Worm (Caenorhabditis elegans) whole organism, young adult: ENCODE measurements around the gene F26D10.13.

Source experiments
- B0336.3 ChIP-seq: fragments of 200-800 bp; sonication (Bioruptor generic); IDR thresholded peaks from 2 replicates; pipeline ENCODE4 v1.3.6; 2022; ENCODE audit warnings: missing genetic modification characterization, missing compliant biosample characterization
- C06A6.2 ChIP-seq: fragments of 200-800 bp; sonication (Bioruptor generic); conservative IDR thresholded peaks from 2 replicates; pipeline ENCODE4 v1.3.6; 2022; ENCODE audit warnings: missing genetic modification characterization, missing compliant biosample characterization
- F10E7.11 ChIP-seq: sonication (generic microtip); optimal IDR thresholded peaks from 2 replicates; lab custom pipeline; 2017; ENCODE audit warnings: mild to moderate bottlenecking, missing genetic modification characterization, moderate library complexity, missing compliant biosample characterization
- F22D6.2 ChIP-seq: sonication (generic microtip); optimal IDR thresholded peaks from 2 replicates; lab custom pipeline; 2016; ENCODE audit warnings: mild to moderate bottlenecking, missing genetic modification characterization, missing compliant biosample characterization
- F33H1.4 ChIP-seq: fragments of 200-800 bp; sonication (Bioruptor generic); IDR thresholded peaks from 2 replicates; pipeline ENCODE4 v1.3.6; 2022; ENCODE audit warnings: missing genetic modification reagents, missing genetic modification characterization, missing compliant biosample characterization
- F39B2.1 ChIP-seq: fragments of 200-800 bp; sonication (Bioruptor generic); IDR thresholded peaks from 2 replicates; pipeline ENCODE4 v1.3.6; 2022; ENCODE audit warnings: missing genetic modification reagents, missing genetic modification characterization, missing compliant biosample characterization
- F49E8.2 ChIP-seq: sonication (generic microtip); optimal IDR thresholded peaks from 3 replicates; lab custom pipeline; 2017; ENCODE audit warnings: missing genetic modification characterization, mild to moderate bottlenecking, missing compliant biosample characterization, antibody characterized with exemption, moderate library complexity; ENCODE audit not compliant: insufficient read depth
- K12H6.12 ChIP-seq: fragments of 200-800 bp; sonication (Bioruptor generic); optimal IDR thresholded peaks from 2 replicates; lab custom pipeline; 2018; ENCODE audit warnings: mild to moderate bottlenecking, missing genetic modification characterization, missing compliant biosample characterization
- T07F8.4 ChIP-seq: sonication (generic microtip); optimal IDR thresholded peaks from 2 replicates; lab custom pipeline; 2016; ENCODE audit warnings: mild to moderate bottlenecking, missing genetic modification characterization, moderate library complexity, missing compliant biosample characterization
- Y53F4B.3 ChIP-seq: fragments of 200-800 bp; sonication (Bioruptor generic); IDR thresholded peaks from 2 replicates; pipeline ENCODE4 v1.3.6; 2022; ENCODE audit warnings: missing genetic modification reagents, missing genetic modification characterization, missing compliant biosample characterization
- Y56A3A.18 ChIP-seq: fragments of 200-800 bp; sonication (Bioruptor generic); IDR thresholded peaks from 2 replicates; pipeline ENCODE4 v1.3.6; 2022; ENCODE audit warnings: missing genetic modification reagents, missing genetic modification characterization, missing compliant biosample characterization
- Y67H2A.10 ChIP-seq: fragments of 200-800 bp; sonication (Bioruptor generic); conservative IDR thresholded peaks from 2 replicates; pipeline ENCODE4 v1.3.6; 2022; ENCODE audit warnings: missing genetic modification reagents, missing genetic modification characterization, missing compliant biosample characterization
- Y95B8A.8 ChIP-seq: fragments of 200-800 bp; sonication (Bioruptor generic); IDR thresholded peaks from 2 replicates; pipeline ENCODE4 v1.3.6; 2022; ENCODE audit warnings: missing genetic modification reagents, missing genetic modification characterization, missing compliant biosample characterization
- ZK185.1 ChIP-seq: sonication (generic microtip); optimal IDR thresholded peaks from 2 replicates; lab custom pipeline; 2016; ENCODE audit warnings: mild to moderate bottlenecking, missing genetic modification characterization, missing compliant biosample characterization; ENCODE audit not compliant: poor library complexity, severe bottlenecking
- akir-1 ChIP-seq: fragments of 200-800 bp; sonication (Bioruptor generic); optimal IDR thresholded peaks from 2 replicates; lab custom pipeline; 2018; ENCODE audit warnings: mild to moderate bottlenecking, missing genetic modification characterization, moderate library complexity, missing compliant biosample characterization
- attf-5 ChIP-seq: fragments of 200-800 bp; sonication (Bioruptor generic); optimal IDR thresholded peaks from 2 replicates; lab custom pipeline; 2018; ENCODE audit warnings: mild to moderate bottlenecking, missing genetic modification characterization, missing compliant biosample characterization
- bed-1 ChIP-seq: fragments of 200-800 bp; sonication (Bioruptor generic); IDR thresholded peaks from 2 replicates; pipeline ENCODE4 v1.3.6; 2022; ENCODE audit warnings: missing genetic modification reagents, missing genetic modification characterization, missing compliant biosample characterization
- bed-2 ChIP-seq: fragments of 200-800 bp; sonication (Bioruptor generic); IDR thresholded peaks from 2 replicates; pipeline ENCODE4 v1.3.6; 2022; ENCODE audit warnings: missing genetic modification reagents, missing genetic modification characterization, missing compliant biosample characterization
- cebp-2 ChIP-seq: fragments of 200-800 bp; sonication (Bioruptor generic); IDR thresholded peaks from 2 replicates; pipeline ENCODE4 v1.3.6; 2022; ENCODE audit warnings: missing genetic modification characterization, missing compliant biosample characterization
- ceh-100 ChIP-seq: fragments of 200-800 bp; sonication (Bioruptor generic); IDR thresholded peaks from 2 replicates; pipeline ENCODE4 v1.3.6; 2022; ENCODE audit warnings: missing genetic modification reagents, missing genetic modification characterization, missing compliant biosample characterization
- ceh-40 ChIP-seq: fragments of 200-800 bp; sonication (Bioruptor generic); IDR thresholded peaks from 2 replicates; pipeline ENCODE4 v1.3.6; 2022; ENCODE audit warnings: missing genetic modification characterization, missing compliant biosample characterization
- dox-1 ChIP-seq: fragments of 200-800 bp; sonication (Bioruptor generic); IDR thresholded peaks from 2 replicates; pipeline ENCODE4 v1.3.6; 2022; ENCODE audit warnings: missing genetic modification reagents, missing genetic modification characterization, missing compliant biosample characterization
- dpff-1 ChIP-seq: sonication (generic microtip); optimal IDR thresholded peaks from 2 replicates; lab custom pipeline; 2017; ENCODE audit warnings: mild to moderate bottlenecking, missing genetic modification characterization, missing compliant biosample characterization
- dpl-1 ChIP-seq: fragments of 150-350 bp; optimal IDR thresholded peaks from 2 replicates; lab custom pipeline; 2014; ENCODE audit warnings: missing biosample characterization, missing genetic modification reagents, missing genetic modification characterization
- him-1 ChIP-seq: sonication (generic microtip); optimal IDR thresholded peaks from 2 replicates; lab custom pipeline; 2016; ENCODE audit warnings: missing genotype, missing genetic modification reagents, missing genetic modification characterization, missing compliant biosample characterization
- hlh-26 ChIP-seq: fragments of 200-800 bp; sonication (Bioruptor generic); conservative IDR thresholded peaks from 2 replicates; pipeline ENCODE4 v1.3.6; 2022; ENCODE audit warnings: missing genetic modification reagents, missing genetic modification characterization, missing compliant biosample characterization
- let-607 ChIP-seq, 2 experiments: fragments of 200-800 bp in 1 of 2; sonication (Bioruptor generic) in 1 of 2; sonication (generic microtip) in 1 of 2; optimal IDR thresholded peaks; 2 replicates each; lab custom pipeline; 2016 to 2018; ENCODE audit warnings: mild to moderate bottlenecking in 2 of 2, missing compliant biosample characterization in 2 of 2, missing genetic modification characterization in 2 of 2, moderate library complexity in 2 of 2, missing genotype in 1 of 2
- lin-26 ChIP-seq: fragments of 200-800 bp; sonication (Bioruptor generic); IDR thresholded peaks from 2 replicates; pipeline ENCODE4 v1.3.6; 2022; ENCODE audit warnings: missing genetic modification reagents, missing genetic modification characterization, missing compliant biosample characterization
- lin-35 ChIP-seq, 3 experiments: fragments of 150-350 bp in 2 of 3; sonication (generic microtip) in 1 of 3; optimal IDR thresholded peaks; 2 replicates each; lab custom pipeline; 2014 to 2018; ENCODE audit warnings: missing biosample characterization in 3 of 3, missing genetic modification characterization in 3 of 3, missing genetic modification reagents in 3 of 3
- lsl-1 ChIP-seq: fragments of 200-800 bp; sonication (Bioruptor generic); optimal IDR thresholded peaks from 2 replicates; lab custom pipeline; 2018; ENCODE audit warnings: mild to moderate bottlenecking, missing genetic modification characterization, moderate library complexity, missing compliant biosample characterization
- madf-6 ChIP-seq: fragments of 200-800 bp; sonication (Bioruptor generic); IDR thresholded peaks from 2 replicates; pipeline ENCODE4 v1.3.6; 2022; ENCODE audit warnings: missing genetic modification reagents, missing genetic modification characterization, missing compliant biosample characterization
- madf-8 ChIP-seq: fragments of 200-800 bp; sonication (Bioruptor generic); conservative IDR thresholded peaks from 2 replicates; pipeline ENCODE4 v1.3.6; 2022; ENCODE audit warnings: missing genetic modification reagents, missing genetic modification characterization, missing compliant biosample characterization
- mcd-1 ChIP-seq: fragments of 200-800 bp; sonication (Bioruptor generic); IDR thresholded peaks from 2 replicates; pipeline ENCODE4 v1.3.6; 2022; ENCODE audit warnings: missing genetic modification reagents, missing genetic modification characterization, missing compliant biosample characterization
- mes-4 ChIP-seq: sonication (generic microtip); optimal IDR thresholded peaks from 2 replicates; lab custom pipeline; 2016; ENCODE audit warnings: missing genotype, missing genetic modification characterization, missing compliant biosample characterization
- nhr-179 ChIP-seq: sonication (generic microtip); optimal IDR thresholded peaks from 2 replicates; lab custom pipeline; 2016; ENCODE audit warnings: mild to moderate bottlenecking, missing genetic modification characterization, missing compliant biosample characterization
- pha-4 ChIP-seq: fragments of 150-350 bp; sonication (generic microtip); optimal IDR thresholded peaks from 2 replicates; lab custom pipeline; 2014; ENCODE audit warnings: missing biosample characterization, missing genetic modification reagents, missing genetic modification characterization
- rcor-1 ChIP-seq: fragments of 200-800 bp; sonication (Bioruptor generic); IDR thresholded peaks from 2 replicates; pipeline ENCODE4 v1.3.6; 2022; ENCODE audit warnings: missing genetic modification reagents, missing genetic modification characterization, missing compliant biosample characterization
- sdz-38 ChIP-seq: sonication (generic microtip); optimal IDR thresholded peaks from 2 replicates; lab custom pipeline; 2016; ENCODE audit warnings: missing genotype, missing genetic modification characterization, missing compliant biosample characterization
- snpc-4 ChIP-seq, 5 experiments: fragments of 150-350 bp in 1 of 5; sonication (generic microtip) in 4 of 5; optimal IDR thresholded peaks; 2 replicates each; lab custom pipeline; 2014 to 2018; ENCODE audit warnings: missing genetic modification characterization in 5 of 5, missing biosample characterization in 3 of 5, antibody characterized with exemption in 2 of 5, mild to moderate bottlenecking in 2 of 5, missing compliant biosample characterization in 2 of 5, missing genotype in 2 of 5, moderate library complexity in 2 of 5, missing genetic modification reagents in 1 of 5
- somi-1 ChIP-seq: fragments of 200-800 bp; sonication (Bioruptor generic); optimal IDR thresholded peaks from 2 replicates; lab custom pipeline; 2018; ENCODE audit warnings: mild to moderate bottlenecking, missing genetic modification characterization, missing compliant biosample characterization
- tbx-9 ChIP-seq: sonication (generic microtip); optimal IDR thresholded peaks from 2 replicates; lab custom pipeline; 2016; ENCODE audit warnings: borderline replicate concordance, missing genetic modification characterization, inconsistent platforms, missing compliant biosample characterization
- ztf-25 ChIP-seq: fragments of 200-800 bp; sonication (Bioruptor generic); IDR thresholded peaks from 2 replicates; pipeline ENCODE4 v1.3.6; 2022; ENCODE audit warnings: missing genetic modification reagents, missing genetic modification characterization, missing compliant biosample characterization
- ztf-26 ChIP-seq: sonication (generic microtip); optimal IDR thresholded peaks from 2 replicates; lab custom pipeline; 2017; ENCODE audit warnings: missing genetic modification characterization, missing compliant biosample characterization
- ztf-28 ChIP-seq: fragments of 200-800 bp; sonication (Bioruptor generic); IDR thresholded peaks from 2 replicates; pipeline ENCODE4 v1.3.6; 2022; ENCODE audit warnings: missing genetic modification reagents, missing genetic modification characterization, missing compliant biosample characterization
- ztf-3 ChIP-seq: fragments of 200-800 bp; sonication (Bioruptor generic); optimal IDR thresholded peaks from 2 replicates; lab custom pipeline; 2018; ENCODE audit warnings: mild to moderate bottlenecking, missing genetic modification characterization, missing compliant biosample characterization

The F26D10.13 gene

ce11 chrIV:17263714-17264113 lies 900 bp downstream of the F26D10.13 start (continued):
- TF ChIP-seq ZK185.1 (tag; lab: Kevin White, UChicago) (no peak), tbx-9 (tag; lab: Kevin White, UChicago) (no peak), F10E7.11 (tag; lab: Kevin White, UChicago) (no peak), mcd-1 (GFP tag; lab: Robert Waterston, UW) (no peak)

- no peak for TF ChIP-seq ztf-26 (tag; lab: Kevin White, UChicago)
- TF ChIP-seq madf-8 (GFP tag; lab: Robert Waterston, UW), result no peak
- TF ChIP-seq F33H1.4 (GFP tag; lab: Robert Waterston, UW), result no peak
- no peak for TF ChIP-seq dpff-1 (tag; lab: Kevin White, UChicago)
- no peak for TF ChIP-seq K12H6.12
- TF ChIP-seq somi-1 (GFP tag; lab: Kevin White, UChicago), result no peak
- TF ChIP-seq him-1 (tag; lab: Kevin White, UChicago), result no peak
- TF ChIP-seq dpl-1 (GFP tag; lab: Kevin White, UChicago), result no peak
- peak; percentile 41; the same call in 1 of the 2 replicates for TF ChIP-seq B0336.3 (GFP tag; lab: Robert Waterston, UW)
- no peak for TF ChIP-seq akir-1 (GFP tag; lab: Kevin White, UChicago)
- TF ChIP-seq Y56A3A.18, result 0 out of 2 replicates have a peak, but pooled peaks have one; percentile 34
- no peak for TF ChIP-seq dox-1 (GFP tag; lab: Robert Waterston, UW)
- TF ChIP-seq lin-26, result no peak
- TF ChIP-seq, all 124 proteins: peak for 2
Observed at ce11 chrIV:17262385-17262784, 2.2 kb downstream of the F26D10.13 start, which contains the start of gene ZK550.6. ZK550.6 (minus strand) TSS chrIV:17262485.

ce11 chrIV:17259310-17259709 lies 5.3 kb downstream of the F26D10.13 start, which contains the start of gene phyh-1:
phyh-1 (minus strand) TSS chrIV:17259410.
- TF ChIP-seq madf-6, result no peak
- no peak for TF ChIP-seq snpc-4 (GFP tag; optimal IDR thresholded peaks at IDR 0.05; lab: Kevin White, UChicago)
- no peak for TF ChIP-seq snpc-4 (tag; optimal IDR thresholded peaks at IDR 0.05; lab: Kevin White, UChicago)
- no peak for TF ChIP-seq cebp-2
- TF ChIP-seq ceh-40 (GFP tag; lab: Robert Waterston, UW), result no peak
- no peak for TF ChIP-seq F22D6.2 (tag; lab: Kevin White, UChicago)
- TF ChIP-seq ztf-25 (GFP tag; lab: Robert Waterston, UW), result no peak
- TF ChIP-seq pha-4 (tag; lab: Kevin White, UChicago), result no peak
- no peak for TF ChIP-seq C06A6.2 (GFP tag; lab: Robert Waterston, UW)
- no peak for TF ChIP-seq lsl-1 (GFP tag; lab: Kevin White, UChicago)
- TF ChIP-seq ceh-100 (GFP tag; lab: Robert Waterston, UW), result no peak
- TF ChIP-seq bed-1 (GFP tag; lab: Robert Waterston, UW), result no peak
- TF ChIP-seq nhr-179 (tag; lab: Kevin White, UChicago), result no peak
- TF ChIP-seq mcd-1 (GFP tag; lab: Robert Waterston, UW), result no peak
- TF ChIP-seq attf-5 (GFP tag; lab: Kevin White, UChicago), result no peak
- no peak for TF ChIP-seq ztf-3 (GFP tag; lab: Kevin White, UChicago)

ce11 chrIV:17258824-17259223 lies 5.8 kb downstream of the F26D10.13 start:
- no peak for TF ChIP-seq F49E8.2 (tag; lab: Kevin White, UChicago)
- TF ChIP-seq ztf-28 (GFP tag; lab: Robert Waterston, UW), result no peak
- TF ChIP-seq sdz-38 (tag; lab: Kevin White, UChicago), result no peak
- TF ChIP-seq Y95B8A.8 (GFP tag; lab: Robert Waterston, UW), result no peak
- no peak for TF ChIP-seq Y53F4B.3 (GFP tag; lab: Robert Waterston, UW)
- TF ChIP-seq rcor-1 (GFP tag; lab: Robert Waterston, UW), result no peak
- TF ChIP-seq hlh-26 (GFP tag; lab: Robert Waterston, UW), result no peak
- TF ChIP-seq T07F8.4 (tag; lab: Kevin White, UChicago), result no peak
- no peak for TF ChIP-seq ceh-100 (GFP tag; lab: Robert Waterston, UW)
- TF ChIP-seq F39B2.1 (GFP tag; lab: Robert Waterston, UW), result no peak
- TF ChIP-seq let-607 (tag; optimal IDR thresholded peaks at IDR 0.05; lab: Kevin White, UChicago), result no peak
- TF ChIP-seq mes-4, result no peak
- TF ChIP-seq Y67H2A.10 (GFP tag; lab: Robert Waterston, UW), result no peak
- no peak for TF ChIP-seq lin-35 (GFP tag; optimal IDR thresholded peaks at IDR 0.05; lab: Kevin White, UChicago)
- no peak for TF ChIP-seq bed-2 (GFP tag; lab: Robert Waterston, UW)
